Worm (Caenorhabditis elegans): Measurements from ENCODE around the gene stdh-4.

Gene stdh-4

DNA sequence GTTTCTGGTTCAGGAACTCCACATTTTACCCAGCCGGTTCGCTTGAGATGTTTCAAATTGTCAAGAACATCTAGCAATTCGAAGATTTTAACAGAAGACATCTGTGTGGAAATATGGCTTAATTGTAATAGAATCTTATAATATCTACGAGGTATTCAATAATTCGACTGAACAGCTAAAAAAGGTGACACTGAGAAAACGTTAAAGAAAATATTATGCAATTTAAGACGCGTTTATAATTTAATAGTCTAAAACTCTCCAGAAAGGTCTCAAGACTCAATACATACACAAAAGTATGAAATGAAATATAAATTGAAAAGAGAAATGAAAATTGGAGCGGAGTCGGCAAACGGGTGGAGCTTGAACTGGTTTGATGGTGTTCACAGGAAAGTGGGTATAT, 35.7 kb upstream of the stdh-4 start, which contains the start of gene F45F2.9:
Gene F45F2.9 (minus strand): TSS at position 101 of the 400 bp plus-strand sequence.
- no peak for TF ChIP-seq sem-2 (GFP tag; optimal IDR thresholded peaks at IDR 0.05)
- TF ChIP-seq drap-1 (GFP tag; optimal IDR thresholded peaks at IDR 0.05): no peak
- TF ChIP-seq zip-8 (tag; optimal IDR thresholded peaks at IDR 0.05): no peak
- TF ChIP-seq bed-3 (GFP tag; optimal IDR thresholded peaks at IDR 0.05): no peak
- no peak for TF ChIP-seq snpc-4 (tag; optimal IDR thresholded peaks at IDR 0.05)
- no peak for TF ChIP-seq lin-13 (tag; optimal IDR thresholded peaks at IDR 0.05)

DNA sequence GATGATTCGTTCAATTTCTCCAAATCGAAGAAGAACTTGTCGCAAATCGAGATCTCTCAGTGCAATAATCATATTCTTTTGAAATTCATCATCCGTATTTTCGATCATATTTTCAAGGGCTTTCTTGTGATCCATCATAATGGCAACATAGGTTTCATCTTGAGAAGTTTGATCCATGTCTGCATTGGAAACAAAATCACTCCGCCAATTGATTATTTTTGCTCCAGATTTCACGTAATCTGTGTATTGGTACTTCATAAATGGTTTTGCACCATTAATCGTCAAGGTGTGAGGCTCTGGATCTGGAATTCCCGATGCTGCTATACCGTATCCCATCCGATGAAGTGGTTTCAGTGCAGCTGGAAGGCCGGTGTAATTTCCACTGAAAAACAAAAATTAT, 32.7 kb upstream of the stdh-4 start:
- TF ChIP-seq flh-1 (GFP tag; optimal IDR thresholded peaks at IDR 0.05): no peak
- TF ChIP-seq elt-3 (tag; optimal IDR thresholded peaks at IDR 0.05): no peak
- TF ChIP-seq ztf-11 (tag; optimal IDR thresholded peaks at IDR 0.05): no peak
- no peak for TF ChIP-seq nhr-12 (tag; optimal IDR thresholded peaks at IDR 0.05)
- no peak for TF ChIP-seq unc-39 (tag; optimal IDR thresholded peaks at IDR 0.05)
- no peak for TF ChIP-seq nhr-76 (tag; optimal IDR thresholded peaks at IDR 0.05)
- TF ChIP-seq unc-62 (GFP tag; optimal IDR thresholded peaks at IDR 0.05): no peak
- no peak for TF ChIP-seq mab-5 (tag; optimal IDR thresholded peaks at IDR 0.05)
- no peak for TF ChIP-seq tbx-8 (GFP tag; optimal IDR thresholded peaks at IDR 0.05)

DNA sequence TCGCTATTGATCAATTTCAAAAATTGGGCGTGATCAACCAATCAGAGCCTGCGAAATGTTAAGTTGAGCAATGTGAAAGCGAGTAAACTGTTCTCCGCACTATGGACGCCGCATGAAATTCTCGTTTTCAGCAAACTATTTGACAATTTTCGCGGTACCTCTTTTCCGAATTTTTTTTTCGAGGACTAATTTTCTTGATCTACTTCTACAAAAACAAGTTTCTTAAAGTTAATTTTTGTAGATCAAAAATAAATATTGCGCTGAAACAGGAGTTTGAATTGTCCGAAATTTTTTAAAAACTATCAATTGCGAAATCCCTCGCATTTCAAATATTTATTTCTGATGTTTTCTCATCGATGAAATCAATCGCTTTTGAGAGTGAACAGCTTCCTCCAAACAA, 31.4 kb upstream of the stdh-4 start:
- no peak for TF ChIP-seq pha-4 (tag; optimal IDR thresholded peaks at IDR 0.05)
- no peak for TF ChIP-seq snpc-4 (tag; optimal IDR thresholded peaks at IDR 0.05)
- no peak for TF ChIP-seq ztf-11 (tag; optimal IDR thresholded peaks at IDR 0.05)
- no peak for TF ChIP-seq unc-39 (tag; optimal IDR thresholded peaks at IDR 0.05)
- TF ChIP-seq unc-62 (GFP tag; optimal IDR thresholded peaks at IDR 0.05): no peak
- TF ChIP-seq elt-3 (tag; optimal IDR thresholded peaks at IDR 0.05): no peak
- no peak for TF ChIP-seq ceh-39 (tag; optimal IDR thresholded peaks at IDR 0.05)
- TF ChIP-seq zip-8 (tag; optimal IDR thresholded peaks at IDR 0.05): no peak
- no peak for TF ChIP-seq mls-2 (tag; optimal IDR thresholded peaks at IDR 0.05)
- TF ChIP-seq flh-1 (GFP tag; optimal IDR thresholded peaks at IDR 0.05): no peak

- no peak for TF ChIP-seq mep-1 (tag; optimal IDR thresholded peaks at IDR 0.05)
- TF ChIP-seq nhr-12 (tag; optimal IDR thresholded peaks at IDR 0.05): no peak
- no peak for TF ChIP-seq unc-120 (tag; optimal IDR thresholded peaks at IDR 0.05; ENCODE audit: poor library complexity, severe bottlenecking)
- TF ChIP-seq ceh-83 (GFP tag; optimal IDR thresholded peaks at IDR 0.05): no peak
- no peak for TF ChIP-seq mab-5 (tag; optimal IDR thresholded peaks at IDR 0.05)
- no peak for TF ChIP-seq mls-2 (tag; optimal IDR thresholded peaks at IDR 0.05)
- TF ChIP-seq nhr-237 (tag; optimal IDR thresholded peaks at IDR 0.05): no peak
- no peak for TF ChIP-seq cnd-1 (tag; optimal IDR thresholded peaks at IDR 0.05)
- no peak for TF ChIP-seq bed-3 (GFP tag; optimal IDR thresholded peaks at IDR 0.05)
- no peak for TF ChIP-seq ham-2 (GFP tag; optimal IDR thresholded peaks at IDR 0.05)
- TF ChIP-seq ztf-11 (tag; optimal IDR thresholded peaks at IDR 0.05): no peak
- TF ChIP-seq pha-4 (tag; optimal IDR thresholded peaks at IDR 0.05): no peak
- TF ChIP-seq drap-1 (GFP tag; optimal IDR thresholded peaks at IDR 0.05): no peak
- TF ChIP-seq lin-13 (tag; optimal IDR thresholded peaks at IDR 0.05): no peak
- no peak for TF ChIP-seq nhr-2 (tag; optimal IDR thresholded peaks at IDR 0.05)
- TF ChIP-seq snpc-4 (tag; optimal IDR thresholded peaks at IDR 0.05): no peak
- TF ChIP-seq elt-1 (tag; optimal IDR thresholded peaks at IDR 0.05; ENCODE audit: borderline replicate concordance, insufficient read depth): no peak
- TF ChIP-seq hlh-1 (tag; optimal IDR thresholded peaks at IDR 0.05): no peak
- TF ChIP-seq flh-1 (GFP tag; optimal IDR thresholded peaks at IDR 0.05): no peak
Observed at ce11 chrV:8518283-8518682, 30.8 kb upstream of the stdh-4 start.

DNA sequence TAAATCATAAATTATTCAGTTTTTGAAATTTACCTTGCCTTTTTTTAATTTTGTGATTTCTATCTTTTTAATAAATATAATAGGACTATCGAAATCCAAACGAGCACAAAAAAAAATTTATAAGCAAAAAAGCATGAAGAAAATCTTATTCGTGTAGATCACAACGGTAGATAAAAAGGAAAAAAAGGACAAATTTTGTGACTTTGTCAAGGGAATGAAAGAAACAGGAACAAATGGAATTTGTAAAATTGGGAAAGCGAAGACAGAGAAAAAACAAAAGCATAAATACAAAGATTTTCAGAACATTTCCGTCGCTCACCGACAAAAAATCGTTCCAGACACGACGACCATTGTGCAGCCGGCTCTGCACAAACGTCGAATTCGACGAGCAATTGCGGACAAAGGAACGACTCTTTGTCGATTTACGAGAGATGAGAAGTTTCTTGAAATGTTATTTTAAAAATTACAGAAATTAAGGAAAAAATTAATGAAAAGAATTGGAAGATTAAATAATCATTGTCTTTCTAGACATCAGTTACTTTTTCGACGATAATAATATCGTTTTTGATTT, 30.2 kb upstream of the stdh-4 start, which contains the start of gene F45F2.10:
Gene F45F2.10 (minus strand): TSS at position 51 of the 571 bp plus-strand sequence.
- TF ChIP-seq pha-4 (tag; optimal IDR thresholded peaks at IDR 0.05) (no peak), zip-8 (tag; optimal IDR thresholded peaks at IDR 0.05) (no peak), M03D4.4 (tag; optimal IDR thresholded peaks at IDR 0.05) (no peak), elt-3 (tag; optimal IDR thresholded peaks at IDR 0.05) (no peak), ham-2 (GFP tag; optimal IDR thresholded peaks at IDR 0.05) (no peak), lsy-2 (tag; optimal IDR thresholded peaks at IDR 0.05) (no peak), hlh-1 (tag; optimal IDR thresholded peaks at IDR 0.05) (no peak), lin-32 (GFP tag; optimal IDR thresholded peaks at IDR 0.05) (no peak)
